Worm (Caenorhabditis elegans): Measurements from ENCODE around the gene F14D7.1.

Gene F14D7.1

ce11 chrV:14324502-14325467 lies 35.5 kb upstream of the F14D7.1 start, which contains the start of the genes F47B8.4 and F47B8.18 (continued):
- no peak for TF ChIP-seq dmd-8 (GFP tag; IDR thresholded peaks at IDR 0.05)
- 0 out of 2 replicates have a peak, but pooled peaks have one; percentile 3 for TF ChIP-seq F26F4.8 (GFP tag; conservative IDR thresholded peaks at IDR 0.05)
- TF ChIP-seq pqm-1 (tag; optimal IDR thresholded peaks at IDR 0.05), result peak; percentile 83
- TF ChIP-seq ama-1 (optimal IDR thresholded peaks at IDR 0.05), result no peak
- TF ChIP-seq lsy-2 (tag; optimal IDR thresholded peaks at IDR 0.05), result no peak
- peak; percentile 44 for TF ChIP-seq dmd-6 (GFP tag; IDR thresholded peaks at IDR 0.05)
- no peak for TF ChIP-seq daf-16 (GFP tag; optimal IDR thresholded peaks at IDR 0.05)
- TF ChIP-seq daf-16 (tag; optimal IDR thresholded peaks at IDR 0.05), result peak; percentile 99
- TF ChIP-seq F49E8.2 (tag; optimal IDR thresholded peaks at IDR 0.05; ENCODE audit: borderline replicate concordance), result no peak
- TF ChIP-seq mep-1 (tag; optimal IDR thresholded peaks at IDR 0.05), result no peak
- peak; percentile 90; the same call in 1 of the 2 replicates for TF ChIP-seq pha-4 (GFP tag; IDR thresholded peaks at IDR 0.05)
- no peak for TF ChIP-seq pha-4 (tag; optimal IDR thresholded peaks at IDR 0.05)
- peak; percentile 45 for TF ChIP-seq hlh-30 (tag; optimal IDR thresholded peaks at IDR 0.05; ENCODE audit: insufficient read depth)
- TF ChIP-seq unc-62 (GFP tag; optimal IDR thresholded peaks at IDR 0.05 in 1 of 2), result peak in 1 of 2 experiments; percentile 96
- no peak for TF ChIP-seq unc-62 (tag; optimal IDR thresholded peaks at IDR 0.05)
- TF ChIP-seq mdl-1 (tag; optimal IDR thresholded peaks at IDR 0.05), result peak in 1 of 2 experiments; percentile 53
- no peak for TF ChIP-seq Y48G9A.11 (GFP tag; IDR thresholded peaks at IDR 0.05)
- no peak for TF ChIP-seq sdz-12 (GFP tag; optimal IDR thresholded peaks at IDR 0.05)
- TF ChIP-seq zfp-3 (GFP tag; conservative IDR thresholded peaks at IDR 0.05), result no peak
- no peak for TF ChIP-seq attf-4 (tag; optimal IDR thresholded peaks at IDR 0.05)
- TF ChIP-seq unc-130 (GFP tag; optimal IDR thresholded peaks at IDR 0.05), result no peak
- no peak for TF ChIP-seq ztf-11 (tag; optimal IDR thresholded peaks at IDR 0.05)
- 0 out of 2 replicates have a peak, but pooled peaks have one; percentile 33 for TF ChIP-seq dmd-9 (GFP tag; IDR thresholded peaks at IDR 0.05)
- no peak for TF ChIP-seq F44E2.7 (GFP tag; IDR thresholded peaks at IDR 0.05)
- TF ChIP-seq mdt-29 (GFP tag; IDR thresholded peaks at IDR 0.05), result no peak
- no peak for TF ChIP-seq unc-39 (tag; optimal IDR thresholded peaks at IDR 0.05)
- no peak for TF ChIP-seq nhr-237 (tag; optimal IDR thresholded peaks at IDR 0.05)
- TF ChIP-seq ceh-44 (GFP tag; IDR thresholded peaks at IDR 0.05), result no peak
- no peak for TF ChIP-seq ceh-28 (tag; optimal IDR thresholded peaks at IDR 0.05)
- TF ChIP-seq ZK546.5 (tag; optimal IDR thresholded peaks at IDR 0.05), result no peak
- TF ChIP-seq mes-2 (tag; optimal IDR thresholded peaks at IDR 0.05; ENCODE audit: poor library complexity, severe bottlenecking), result no peak
- TF ChIP-seq aha-1 (tag), result peak; percentile 76
- TF ChIP-seq lin-38 (GFP tag; IDR thresholded peaks at IDR 0.05), result no peak
- no peak for TF ChIP-seq nhr-25 (tag; optimal IDR thresholded peaks at IDR 0.05; ENCODE audit: borderline replicate concordance, insufficient read depth)
- TF ChIP-seq daf-19 (GFP tag; conservative IDR thresholded peaks at IDR 0.05), result no peak
- TF ChIP-seq dpl-1 (GFP tag; optimal IDR thresholded peaks at IDR 0.05), result no peak
- TF ChIP-seq zfp-2 (tag; optimal IDR thresholded peaks at IDR 0.05), result no peak
- TF ChIP-seq egl-27 (tag; optimal IDR thresholded peaks at IDR 0.05), result no peak
- 0 out of 2 replicates have a peak, but pooled peaks have one; percentile 6 for TF ChIP-seq nhr-41 (GFP tag; IDR thresholded peaks at IDR 0.05)

- peak; percentile 19 for TF ChIP-seq rbr-2 (tag; optimal IDR thresholded peaks at IDR 0.05)
- TF ChIP-seq mxl-3 (GFP tag; optimal IDR thresholded peaks at IDR 0.05), result peak; percentile 12
- peak; percentile 3 for TF ChIP-seq dve-1 (tag; optimal IDR thresholded peaks at IDR 0.05; ENCODE audit: insufficient read depth)
- no peak for TF ChIP-seq lir-3 (tag; optimal IDR thresholded peaks at IDR 0.05)
- TF ChIP-seq aly-2 (tag; optimal IDR thresholded peaks at IDR 0.05), result no peak
- no peak for TF ChIP-seq snpc-1.2 (GFP tag; IDR thresholded peaks at IDR 0.05)
- peak; percentile 42 for TF ChIP-seq nhr-6 (tag; optimal IDR thresholded peaks at IDR 0.05)
- no peak for TF ChIP-seq daf-16 (GFP tag; optimal IDR thresholded peaks at IDR 0.05)
- peak; percentile 9 for TF ChIP-seq daf-16 (tag; optimal IDR thresholded peaks at IDR 0.05)
- TF ChIP-seq nhr-237 (tag; optimal IDR thresholded peaks at IDR 0.05), result no peak
- no peak for TF ChIP-seq daf-8 (GFP tag; IDR thresholded peaks at IDR 0.05)
- peak in 1 of 2 experiments; percentile 70 for TF ChIP-seq mdl-1 (tag; optimal IDR thresholded peaks at IDR 0.05)
- peak; percentile 50 for TF ChIP-seq nhr-28 (tag; optimal IDR thresholded peaks at IDR 0.05)
- TF ChIP-seq pha-4 (GFP tag; IDR thresholded peaks at IDR 0.05), result no peak
- TF ChIP-seq pha-4 (tag; optimal IDR thresholded peaks at IDR 0.05), result no peak
- peak; percentile 31 for TF ChIP-seq hlh-11 (tag; optimal IDR thresholded peaks at IDR 0.05)
- peak; percentile 48 for TF ChIP-seq hmg-1.1 (GFP tag; IDR thresholded peaks at IDR 0.05)
- TF ChIP-seq hlh-30 (tag; optimal IDR thresholded peaks at IDR 0.05; ENCODE audit: insufficient read depth), result peak; percentile 75
Observed at ce11 chrV:14322743-14323142, 33.5 kb upstream of the F14D7.1 start, which contains the start of gene F47B8.3. F47B8.3 (minus strand) TSS chrV:14323003.

Data from whole organism, L4 larva.